Worm (Caenorhabditis elegans) whole organism, early embryonic: ENCODE data around the gene C14B9.3.

Source experiments
- B0310.2 ChIP-seq: sonication (generic microtip); optimal IDR thresholded peaks from 2 replicates; lab custom pipeline; 2016; ENCODE audit warnings: mild to moderate bottlenecking, missing genetic modification characterization, missing compliant biosample characterization
- F13C5.2 ChIP-seq: sonication (generic microtip); optimal IDR thresholded peaks from 2 replicates; lab custom pipeline; 2017; ENCODE audit warnings: mild to moderate bottlenecking, missing genetic modification characterization, inconsistent platforms, missing compliant biosample characterization
- aly-1 ChIP-seq: sonication (generic microtip); optimal IDR thresholded peaks from 2 replicates; lab custom pipeline; 2016; ENCODE audit warnings: missing genetic modification characterization, missing compliant biosample characterization
- ama-1 ChIP-seq: fragments of 150-350 bp; optimal IDR thresholded peaks from 2 replicates; lab custom pipeline; 2014
- ceh-13 ChIP-seq: fragments of 200-800 bp; sonication (Bioruptor generic); optimal IDR thresholded peaks from 2 replicates; lab custom pipeline; 2018; ENCODE audit warnings: mild to moderate bottlenecking, missing genetic modification characterization, missing compliant biosample characterization
- ceh-36 ChIP-seq: sonication (generic microtip); optimal IDR thresholded peaks from 2 replicates; lab custom pipeline; 2016; ENCODE audit warnings: missing genetic modification characterization, inconsistent platforms, missing compliant biosample characterization
- ets-7 ChIP-seq: sonication (generic microtip); optimal IDR thresholded peaks from 2 replicates; lab custom pipeline; 2016; ENCODE audit warnings: missing genotype, missing genetic modification characterization, missing compliant biosample characterization
- flt-1 ChIP-seq: fragments of 200-800 bp; sonication (Bioruptor generic); IDR thresholded peaks from 2 replicates; pipeline ENCODE4 v1.3.6; 2022; ENCODE audit warnings: missing genetic modification characterization, missing compliant biosample characterization
- hmbx-1 ChIP-seq: sonication (generic microtip); optimal IDR thresholded peaks from 2 replicates; lab custom pipeline; 2016; ENCODE audit warnings: mild to moderate bottlenecking, missing genetic modification characterization, missing compliant biosample characterization
- hmg-4 ChIP-seq: fragments of 200-800 bp; sonication (Bioruptor generic); optimal IDR thresholded peaks from 2 replicates; lab custom pipeline; 2018; ENCODE audit warnings: mild to moderate bottlenecking, missing genetic modification characterization, missing compliant biosample characterization
- hnd-1 ChIP-seq: sonication (generic microtip); optimal IDR thresholded peaks from 2 replicates; lab custom pipeline; 2016; ENCODE audit warnings: missing genetic modification characterization, missing compliant biosample characterization
- pes-1 ChIP-seq: fragments of 200-800 bp; sonication (Bioruptor generic); IDR thresholded peaks from 2 replicates; pipeline ENCODE4 v1.3.6; 2022; ENCODE audit warnings: missing genetic modification reagents, missing genetic modification characterization, missing compliant biosample characterization
- scrt-1 ChIP-seq: fragments of 200-800 bp; sonication (Bioruptor generic); IDR thresholded peaks from 2 replicates; pipeline ENCODE4 v1.3.6; 2022; ENCODE audit warnings: missing genetic modification characterization, missing compliant biosample characterization
- sea-1 ChIP-seq: fragments of 200-800 bp; sonication (Bioruptor generic); conservative IDR thresholded peaks from 2 replicates; pipeline ENCODE4 v1.3.6; 2022; ENCODE audit warnings: missing genetic modification characterization, missing compliant biosample characterization
- tbx-11 ChIP-seq: fragments of 200-800 bp; sonication (Bioruptor generic); IDR thresholded peaks from 2 replicates; pipeline ENCODE4 v1.3.6; 2022; ENCODE audit warnings: missing genetic modification characterization, missing compliant biosample characterization
- tbx-37 ChIP-seq: fragments of 200-800 bp; sonication (Bioruptor generic); conservative IDR thresholded peaks from 2 replicates; pipeline ENCODE4 v1.3.6; 2022; ENCODE audit warnings: missing genetic modification reagents, missing genetic modification characterization, missing compliant biosample characterization
- tra-4 ChIP-seq: sonication (generic microtip); optimal IDR thresholded peaks from 2 replicates; lab custom pipeline; 2017; ENCODE audit warnings: missing genetic modification characterization, missing compliant biosample characterization

The C14B9.3 gene

ce11 chrIII:8148751-8149150 lies 40.2 kb downstream of the C14B9.3 start, which contains the start of gene D2007.2:
D2007.2 (plus strand) TSS chrIII:8148963.
- TF ChIP-seq ama-1 (lab: Kevin White, UChicago) (no peak), flt-1 (GFP tag; lab: Robert Waterston, UW) (no peak), F13C5.2 (tag; lab: Kevin White, UChicago) (no peak), aly-1 (tag; lab: Kevin White, UChicago) (no peak), hmbx-1 (tag; lab: Kevin White, UChicago) (no peak), tra-4 (tag; lab: Kevin White, UChicago) (no peak), B0310.2 (tag; lab: Kevin White, UChicago) (no peak), pes-1 (GFP tag; lab: Robert Waterston, UW) (no peak), sea-1 (GFP tag; lab: Robert Waterston, UW) (no peak), ets-7 (tag; lab: Kevin White, UChicago) (no peak), ceh-36 (tag; lab: Kevin White, UChicago) (no peak), hmg-4 (GFP tag; lab: Kevin White, UChicago) (no peak), tbx-37 (no peak), ceh-13 (GFP tag; lab: Kevin White, UChicago) (no peak), hnd-1 (tag; lab: Kevin White, UChicago) (no peak), scrt-1 (no peak), tbx-11 (GFP tag; lab: Robert Waterston, UW) (no peak)

ce11 chrIII:8154423-8154822 lies 45.8 kb downstream of the C14B9.3 start:
- TF ChIP-seq hnd-1 (tag; lab: Kevin White, UChicago) = no peak
- no peak for TF ChIP-seq F13C5.2 (tag; lab: Kevin White, UChicago)
- TF ChIP-seq B0310.2 (tag; lab: Kevin White, UChicago) = no peak
- no peak for TF ChIP-seq pes-1 (GFP tag; lab: Robert Waterston, UW)
- no peak for TF ChIP-seq hmg-4 (GFP tag; lab: Kevin White, UChicago)
- TF ChIP-seq ceh-36 (tag; lab: Kevin White, UChicago) = no peak
- no peak for TF ChIP-seq ceh-13 (GFP tag; lab: Kevin White, UChicago)
- no peak for TF ChIP-seq tra-4 (tag; lab: Kevin White, UChicago)
- TF ChIP-seq ets-7 (tag; lab: Kevin White, UChicago) = no peak
- no peak for TF ChIP-seq scrt-1
- TF ChIP-seq flt-1 (GFP tag; lab: Robert Waterston, UW) = no peak
- TF ChIP-seq aly-1 (tag; lab: Kevin White, UChicago) = no peak
- TF ChIP-seq ama-1 (lab: Kevin White, UChicago) = no peak
- TF ChIP-seq tbx-37 = no peak
- TF ChIP-seq hmbx-1 (tag; lab: Kevin White, UChicago) = no peak
- no peak for TF ChIP-seq tbx-11 (GFP tag; lab: Robert Waterston, UW)
- TF ChIP-seq sea-1 (GFP tag; lab: Robert Waterston, UW) = no peak

- no peak for TF ChIP-seq hmg-4 (GFP tag; lab: Kevin White, UChicago)
- no peak for TF ChIP-seq F13C5.2 (tag; lab: Kevin White, UChicago)
- no peak for TF ChIP-seq scrt-1
- TF ChIP-seq sea-1 (GFP tag; lab: Robert Waterston, UW) = no peak
- TF ChIP-seq tbx-37 = no peak
Measured at ce11 chrIII:8155166-8155565, 46.6 kb downstream of the C14B9.3 start, which contains the start of gene D2007.1. D2007.1 (plus strand) TSS chrIII:8155466.

- TF ChIP-seq ets-7 (tag; lab: Kevin White, UChicago) = no peak
- TF ChIP-seq F13C5.2 (tag; lab: Kevin White, UChicago) = no peak
- no peak for TF ChIP-seq ceh-36 (tag; lab: Kevin White, UChicago)
- TF ChIP-seq tbx-37 = no peak
- TF ChIP-seq B0310.2 (tag; lab: Kevin White, UChicago) = no peak
- TF ChIP-seq flt-1 (GFP tag; lab: Robert Waterston, UW) = no peak
- no peak for TF ChIP-seq ama-1 (lab: Kevin White, UChicago)
- no peak for TF ChIP-seq hnd-1 (tag; lab: Kevin White, UChicago)
- no peak for TF ChIP-seq aly-1 (tag; lab: Kevin White, UChicago)
- no peak for TF ChIP-seq tra-4 (tag; lab: Kevin White, UChicago)
- TF ChIP-seq tbx-11 (GFP tag; lab: Robert Waterston, UW) = no peak
Measured at ce11 chrIII:8158140-8158786, 49.7 kb downstream of the C14B9.3 start, which contains the start of gene atg-13. atg-13 (minus strand) TSS chrIII:8158190.
